Worm (Caenorhabditis elegans) whole organism, young adult: Measurements from ENCODE around the gene F42G4.6.

Experiments
- B0019.2 ChIP-seq: fragments of 200-800 bp; sonication (Bioruptor generic); conservative IDR thresholded peaks from 2 replicates; pipeline ENCODE4 v1.3.6; 2022; ENCODE audit warnings: missing genetic modification reagents, missing genetic modification characterization, missing compliant biosample characterization
- F10E7.11 ChIP-seq: sonication (generic microtip); optimal IDR thresholded peaks from 2 replicates; lab custom pipeline; 2017; ENCODE audit warnings: mild to moderate bottlenecking, missing genetic modification characterization, moderate library complexity, missing compliant biosample characterization
- F22D6.2 ChIP-seq: sonication (generic microtip); optimal IDR thresholded peaks from 2 replicates; lab custom pipeline; 2016; ENCODE audit warnings: mild to moderate bottlenecking, missing genetic modification characterization, missing compliant biosample characterization
- F33H1.4 ChIP-seq: fragments of 200-800 bp; sonication (Bioruptor generic); IDR thresholded peaks from 2 replicates; pipeline ENCODE4 v1.3.6; 2022; ENCODE audit warnings: missing genetic modification reagents, missing genetic modification characterization, missing compliant biosample characterization
- F37B4.10 ChIP-seq: fragments of 200-800 bp; sonication (Bioruptor generic); IDR thresholded peaks from 2 replicates; pipeline ENCODE4 v1.3.6; 2022; ENCODE audit warnings: missing genetic modification characterization, missing compliant biosample characterization
- F39B2.1 ChIP-seq: fragments of 200-800 bp; sonication (Bioruptor generic); IDR thresholded peaks from 2 replicates; pipeline ENCODE4 v1.3.6; 2022; ENCODE audit warnings: missing genetic modification reagents, missing genetic modification characterization, missing compliant biosample characterization
- T26A5.8 ChIP-seq: sonication (generic microtip); optimal IDR thresholded peaks from 2 replicates; lab custom pipeline; 2016; ENCODE audit warnings: missing genetic modification characterization, missing compliant biosample characterization
- Y53G8AR.9 ChIP-seq: fragments of 200-800 bp; sonication (Bioruptor generic); conservative IDR thresholded peaks from 2 replicates; pipeline ENCODE4 v1.3.6; 2022; ENCODE audit warnings: missing genetic modification reagents, missing genetic modification characterization, missing compliant biosample characterization
- ZK185.1 ChIP-seq: sonication (generic microtip); optimal IDR thresholded peaks from 2 replicates; lab custom pipeline; 2016; ENCODE audit warnings: mild to moderate bottlenecking, missing genetic modification characterization, missing compliant biosample characterization; ENCODE audit not compliant: poor library complexity, severe bottlenecking
- aptf-2 ChIP-seq: fragments of 200-800 bp; sonication (Bioruptor generic); conservative IDR thresholded peaks from 2 replicates; pipeline ENCODE4 v1.3.6; 2022; ENCODE audit warnings: missing genetic modification reagents, missing genetic modification characterization, missing compliant biosample characterization
- athp-1 ChIP-seq: sonication (generic microtip); optimal IDR thresholded peaks from 2 replicates; lab custom pipeline; 2017; ENCODE audit warnings: mild to moderate bottlenecking, missing genetic modification characterization, missing compliant biosample characterization
- ceh-100 ChIP-seq: fragments of 200-800 bp; sonication (Bioruptor generic); IDR thresholded peaks from 2 replicates; pipeline ENCODE4 v1.3.6; 2022; ENCODE audit warnings: missing genetic modification reagents, missing genetic modification characterization, missing compliant biosample characterization
- ceh-91 ChIP-seq: fragments of 200-800 bp; sonication (Bioruptor generic); IDR thresholded peaks from 2 replicates; pipeline ENCODE4 v1.3.6; 2022; ENCODE audit warnings: missing genetic modification reagents, missing genetic modification characterization, missing compliant biosample characterization
- dpl-1 ChIP-seq: fragments of 150-350 bp; optimal IDR thresholded peaks from 2 replicates; lab custom pipeline; 2014; ENCODE audit warnings: missing biosample characterization, missing genetic modification reagents, missing genetic modification characterization
- efl-1 ChIP-seq: fragments of 150-350 bp; optimal IDR thresholded peaks from 2 replicates; lab custom pipeline; 2014; ENCODE audit warnings: missing biosample characterization, missing genetic modification reagents, missing genetic modification characterization
- egl-44 ChIP-seq: fragments of 200-800 bp; sonication (Bioruptor generic); IDR thresholded peaks from 2 replicates; pipeline ENCODE4 v1.3.6; 2022; ENCODE audit warnings: missing genetic modification reagents, missing genetic modification characterization, missing compliant biosample characterization
- ekl-4 ChIP-seq: fragments of 200-800 bp; sonication (Bioruptor generic); IDR thresholded peaks from 2 replicates; pipeline ENCODE4 v1.3.6; 2022; ENCODE audit warnings: missing genetic modification reagents, missing genetic modification characterization, missing compliant biosample characterization
- ets-4 ChIP-seq: fragments of 200-800 bp; sonication (Bioruptor generic); optimal IDR thresholded peaks from 2 replicates; lab custom pipeline; 2018; ENCODE audit warnings: mild to moderate bottlenecking, missing genetic modification characterization, missing compliant biosample characterization
- fkh-3 ChIP-seq: sonication (generic microtip); optimal IDR thresholded peaks from 2 replicates; lab custom pipeline; 2016; ENCODE audit warnings: mild to moderate bottlenecking, missing genetic modification characterization, missing compliant biosample characterization
- him-1 ChIP-seq: sonication (generic microtip); optimal IDR thresholded peaks from 2 replicates; lab custom pipeline; 2016; ENCODE audit warnings: missing genotype, missing genetic modification reagents, missing genetic modification characterization, missing compliant biosample characterization
- hmg-1.2 ChIP-seq: fragments of 200-800 bp; sonication (Bioruptor generic); IDR thresholded peaks from 2 replicates; pipeline ENCODE4 v1.3.6; 2022; ENCODE audit warnings: missing genetic modification reagents, missing genetic modification characterization, missing compliant biosample characterization
- lin-35 ChIP-seq, 3 experiments: fragments of 150-350 bp in 2 of 3; sonication (generic microtip) in 1 of 3; optimal IDR thresholded peaks; 2 replicates each; lab custom pipeline; 2014 to 2018; ENCODE audit warnings: missing biosample characterization in 3 of 3, missing genetic modification characterization in 3 of 3, missing genetic modification reagents in 3 of 3
- lin-54 ChIP-seq: fragments of 200-800 bp; sonication (Bioruptor generic); optimal IDR thresholded peaks from 2 replicates; lab custom pipeline; 2018; ENCODE audit warnings: mild to moderate bottlenecking, missing genetic modification characterization, missing compliant biosample characterization
- lsl-1 ChIP-seq: fragments of 200-800 bp; sonication (Bioruptor generic); optimal IDR thresholded peaks from 2 replicates; lab custom pipeline; 2018; ENCODE audit warnings: mild to moderate bottlenecking, missing genetic modification characterization, moderate library complexity, missing compliant biosample characterization
- lsy-27 ChIP-seq: sonication (generic microtip); optimal IDR thresholded peaks from 2 replicates; lab custom pipeline; 2017; ENCODE audit warnings: missing genetic modification characterization, mild to moderate bottlenecking, missing compliant biosample characterization, antibody characterized with exemption, missing genotype, borderline replicate concordance; ENCODE audit not compliant: insufficient read depth
- madf-10 ChIP-seq: sonication (generic microtip); optimal IDR thresholded peaks from 2 replicates; lab custom pipeline; 2016; ENCODE audit warnings: mild to moderate bottlenecking, missing genetic modification characterization, missing compliant biosample characterization
- madf-6 ChIP-seq: fragments of 200-800 bp; sonication (Bioruptor generic); IDR thresholded peaks from 2 replicates; pipeline ENCODE4 v1.3.6; 2022; ENCODE audit warnings: missing genetic modification reagents, missing genetic modification characterization, missing compliant biosample characterization
- nhr-179 ChIP-seq: sonication (generic microtip); optimal IDR thresholded peaks from 2 replicates; lab custom pipeline; 2016; ENCODE audit warnings: mild to moderate bottlenecking, missing genetic modification characterization, missing compliant biosample characterization
- nhr-90 ChIP-seq: sonication (generic microtip); optimal IDR thresholded peaks from 2 replicates; lab custom pipeline; 2016; ENCODE audit warnings: missing genotype, mild to moderate bottlenecking, missing genetic modification characterization, missing compliant biosample characterization
- pha-4 ChIP-seq: fragments of 150-350 bp; sonication (generic microtip); optimal IDR thresholded peaks from 2 replicates; lab custom pipeline; 2014; ENCODE audit warnings: missing biosample characterization, missing genetic modification reagents, missing genetic modification characterization
- rcor-1 ChIP-seq: fragments of 200-800 bp; sonication (Bioruptor generic); IDR thresholded peaks from 2 replicates; pipeline ENCODE4 v1.3.6; 2022; ENCODE audit warnings: missing genetic modification reagents, missing genetic modification characterization, missing compliant biosample characterization
- rpc-1 ChIP-seq, 2 experiments: fragments of 150-350 bp in 1 of 2; sonication (generic microtip) in 1 of 2; optimal IDR thresholded peaks; 2 replicates each; lab custom pipeline; 2014 to 2018; ENCODE audit warnings: missing biosample characterization in 1 of 2, missing genetic modification characterization in 1 of 2, missing genetic modification reagents in 1 of 2, missing genotype in 1 of 2
- snpc-1.1 ChIP-seq: sonication (generic microtip); optimal IDR thresholded peaks from 2 replicates; lab custom pipeline; 2017; ENCODE audit warnings: missing genetic modification characterization, mild to moderate bottlenecking, missing compliant biosample characterization, antibody characterized with exemption, moderate library complexity, missing genotype, missing genetic modification reagents; ENCODE audit not compliant: insufficient read depth
- snpc-1.3 ChIP-seq: sonication (generic microtip); optimal IDR thresholded peaks from 2 replicates; lab custom pipeline; 2017; ENCODE audit warnings: missing genetic modification characterization, mild to moderate bottlenecking, missing compliant biosample characterization, antibody characterized with exemption, moderate library complexity, missing genotype, missing genetic modification reagents; ENCODE audit not compliant: insufficient read depth
- snpc-3.4 ChIP-seq: sonication (generic microtip); optimal IDR thresholded peaks from 2 replicates; lab custom pipeline; 2017; ENCODE audit warnings: missing genetic modification characterization, mild to moderate bottlenecking, missing compliant biosample characterization, antibody characterized with exemption, moderate library complexity, missing genotype, missing genetic modification reagents
- snpc-4 ChIP-seq, 5 experiments: fragments of 150-350 bp in 1 of 5; sonication (generic microtip) in 4 of 5; optimal IDR thresholded peaks; 2 replicates each; lab custom pipeline; 2014 to 2018; ENCODE audit warnings: missing genetic modification characterization in 5 of 5, missing biosample characterization in 3 of 5, antibody characterized with exemption in 2 of 5, mild to moderate bottlenecking in 2 of 5, missing compliant biosample characterization in 2 of 5, missing genotype in 2 of 5, moderate library complexity in 2 of 5, missing genetic modification reagents in 1 of 5
- unc-130 ChIP-seq: sonication (generic microtip); optimal IDR thresholded peaks from 2 replicates; lab custom pipeline; 2016; ENCODE audit warnings: missing genetic modification reagents, missing genetic modification characterization, missing compliant biosample characterization
- unc-62 ChIP-seq: fragments of 150-350 bp; optimal IDR thresholded peaks from 2 replicates; lab custom pipeline; 2014; ENCODE audit warnings: missing biosample characterization, missing genetic modification reagents, missing genetic modification characterization
- ztf-22 ChIP-seq: fragments of 200-800 bp; sonication (Bioruptor generic); optimal IDR thresholded peaks from 2 replicates; lab custom pipeline; 2018; ENCODE audit warnings: mild to moderate bottlenecking, missing genetic modification characterization, moderate library complexity, missing compliant biosample characterization
- ztf-3 ChIP-seq: fragments of 200-800 bp; sonication (Bioruptor generic); optimal IDR thresholded peaks from 2 replicates; lab custom pipeline; 2018; ENCODE audit warnings: mild to moderate bottlenecking, missing genetic modification characterization, missing compliant biosample characterization

Gene F42G4.6

DNA sequence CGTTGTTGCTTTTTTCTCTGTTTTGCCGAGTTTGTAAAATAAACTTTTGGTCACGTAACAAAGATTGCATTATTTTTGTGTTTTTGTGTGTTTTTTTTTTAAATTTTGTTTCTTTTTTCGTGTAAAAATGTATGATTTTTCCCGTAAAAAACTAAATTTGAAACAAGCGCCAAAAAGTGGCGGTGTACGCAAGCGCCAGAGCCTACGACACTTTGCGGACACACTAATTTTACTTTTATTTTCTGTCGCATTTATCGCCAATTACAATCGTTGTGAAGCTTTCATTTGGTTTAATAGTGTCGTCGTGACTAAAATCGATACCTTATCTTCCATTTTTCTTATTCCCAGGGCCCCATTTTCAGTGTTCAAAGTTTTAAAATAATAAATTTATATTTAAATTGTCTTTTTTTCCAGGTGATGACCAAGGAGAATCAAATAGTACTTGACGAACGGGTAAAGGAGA lies 4.6 kb downstream of the F42G4.6 start, which contains the start of the genes Y81G3A.1 and gcn-2:
Gene Y81G3A.1 (minus strand): TSS at position 175 of the 463 bp plus-strand sequence.
Gene gcn-2 (plus strand): TSS at position 413 of the 463 bp plus-strand sequence.
- no peak for TF ChIP-seq snpc-4 (GFP tag; optimal IDR thresholded peaks at IDR 0.05; lab: Kevin White, UChicago)
- TF ChIP-seq snpc-4 (tag; optimal IDR thresholded peaks at IDR 0.05; lab: Kevin White, UChicago): peak in 1 of 4 experiments; percentile 11
- TF ChIP-seq unc-130 (GFP tag; lab: Kevin White, UChicago): no peak
- TF ChIP-seq ceh-100: no peak
- TF ChIP-seq lin-35 (GFP tag; optimal IDR thresholded peaks at IDR 0.05; lab: Kevin White, UChicago): peak in 1 of 3 experiments; percentile 91
- TF ChIP-seq dpl-1: peak; percentile 82
- TF ChIP-seq F33H1.4 (GFP tag; lab: Robert Waterston, UW): peak; percentile 14; the same call in 1 of the 2 replicates
- TF ChIP-seq efl-1 (GFP tag; lab: Kevin White, UChicago): peak; percentile 76
- peak; percentile 88 for TF ChIP-seq lin-54 (GFP tag; lab: Kevin White, UChicago)
- TF ChIP-seq madf-6 (GFP tag; lab: Robert Waterston, UW): peak; percentile 42; the same call in 1 of the 2 replicates
- TF ChIP-seq him-1 (tag; lab: Kevin White, UChicago): no peak
- TF ChIP-seq athp-1 (tag; lab: Kevin White, UChicago): no peak
- TF ChIP-seq F37B4.10: no peak
- TF ChIP-seq F22D6.2 (tag; lab: Kevin White, UChicago): no peak

DNA sequence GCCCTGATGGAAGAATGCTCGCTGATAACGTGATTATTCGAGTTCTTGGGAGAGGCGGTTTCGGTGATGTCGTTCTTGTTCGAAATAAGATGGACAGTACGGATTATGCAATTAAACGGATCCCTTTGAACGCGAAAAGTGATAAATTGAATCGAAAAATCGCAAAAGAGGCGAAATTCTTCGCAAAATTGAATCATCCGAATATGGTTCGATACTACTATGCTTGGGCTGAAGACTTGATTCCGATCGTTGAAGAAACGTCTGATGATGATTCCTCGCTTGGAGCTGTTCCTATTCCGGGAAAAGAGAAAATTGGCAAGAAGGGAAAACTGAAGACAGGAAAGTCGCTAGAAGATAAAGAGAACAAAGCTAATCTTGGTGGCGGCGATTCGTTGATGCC lies 6.8 kb downstream of the F42G4.6 start:
- no peak for TF ChIP-seq madf-10 (tag; lab: Kevin White, UChicago)
- TF ChIP-seq pha-4: no peak

DNA sequence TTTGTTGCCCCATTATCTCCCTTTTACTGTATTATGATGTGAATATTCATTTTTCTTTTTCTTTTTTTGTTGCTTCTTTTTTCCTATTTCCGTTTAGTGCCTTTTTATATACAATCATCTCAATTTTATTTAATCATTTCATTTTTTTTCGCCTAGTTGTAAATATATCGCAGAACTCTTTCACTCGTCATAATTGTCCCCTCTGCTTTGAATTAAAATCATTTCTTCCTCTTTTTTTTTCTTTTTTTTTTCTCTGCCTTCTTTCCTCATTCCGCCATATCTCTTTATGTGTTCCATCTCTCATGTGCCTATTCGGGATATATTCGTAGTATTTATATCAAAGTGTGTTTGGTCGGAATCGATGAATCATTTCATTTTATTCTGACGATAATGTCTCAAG lies 11.9 kb downstream of the F42G4.6 start, which contains the start of gene Y81G3A.4:
Gene Y81G3A.4 (plus strand): TSS at position 301 of the 400 bp plus-strand sequence.
- TF ChIP-seq rpc-1 (optimal IDR thresholded peaks at IDR 0.05; lab: Kevin White, UChicago) (no peak), rpc-1 (tag; optimal IDR thresholded peaks at IDR 0.05; lab: Kevin White, UChicago) (no peak), egl-44 (no peak), nhr-90 (tag; lab: Kevin White, UChicago) (no peak), F10E7.11 (tag; lab: Kevin White, UChicago) (no peak), T26A5.8 (tag; lab: Kevin White, UChicago) (no peak), snpc-1.3 (tag; lab: Kevin White, UChicago) (no peak), unc-62 (GFP tag; lab: Kevin White, UChicago) (no peak), ets-4 (GFP tag; lab: Kevin White, UChicago) (no peak), F39B2.1 (GFP tag; lab: Robert Waterston, UW) (no peak), snpc-3.4 (no peak), rcor-1 (no peak), hmg-1.2 (GFP tag; lab: Robert Waterston, UW) (no peak)

DNA sequence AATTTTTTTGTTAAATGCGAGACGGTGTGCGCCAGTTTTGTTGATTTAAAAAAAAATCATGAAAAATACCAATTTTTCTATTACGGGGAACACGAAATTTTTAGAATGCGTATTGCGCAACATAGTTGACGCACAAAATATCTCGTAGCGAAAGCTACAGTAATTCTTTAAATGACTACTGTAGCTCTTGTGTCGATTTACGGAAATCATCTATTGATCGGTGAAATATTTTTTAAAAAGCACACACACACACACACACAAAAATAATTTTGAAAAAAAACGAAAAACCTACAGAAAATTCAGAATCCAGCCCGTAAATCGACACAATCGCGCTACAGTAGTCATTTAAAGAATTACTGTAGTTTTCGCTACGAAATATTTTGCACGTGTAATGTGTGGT lies 12.7 kb downstream of the F42G4.6 start:
- TF ChIP-seq ztf-3 (GFP tag; lab: Kevin White, UChicago) (no peak), aptf-2 (GFP tag; lab: Robert Waterston, UW) (no peak), lsl-1 (GFP tag; lab: Kevin White, UChicago) (peak; percentile 59), Y53G8AR.9 (GFP tag; lab: Robert Waterston, UW) (no peak), snpc-1.1 (tag; lab: Kevin White, UChicago) (no peak), B0019.2 (GFP tag; lab: Robert Waterston, UW) (no peak), ztf-22 (no peak), ZK185.1 (tag; lab: Kevin White, UChicago) (no peak), nhr-179 (tag; lab: Kevin White, UChicago) (no peak), fkh-3 (tag; lab: Kevin White, UChicago) (no peak), lsy-27 (no peak), ceh-91 (GFP tag; lab: Robert Waterston, UW) (no peak), ekl-4 (GFP tag; lab: Robert Waterston, UW) (0 out of 2 replicates have a peak, but pooled peaks have one; percentile 51), pha-4 (no peak)
